Fruit fly (Drosophila melanogaster): ENCODE results near the gene pps.

- TF ChIP-seq Abd-B (GFP tag; optimal IDR thresholded peaks at IDR 0.05): no peak
- TF ChIP-seq Myc (optimal IDR thresholded peaks at IDR 0.05): no peak
- no peak for TF ChIP-seq foxo (GFP tag; optimal IDR thresholded peaks at IDR 0.05)
- no peak for TF ChIP-seq pan (optimal IDR thresholded peaks at IDR 0.05)
- no peak for TF ChIP-seq psq (GFP tag; optimal IDR thresholded peaks at IDR 0.05)
- TF ChIP-seq Mio (GFP tag; optimal IDR thresholded peaks at IDR 0.05): no peak
- TF ChIP-seq h (GFP tag; optimal IDR thresholded peaks at IDR 0.05): no peak
- no peak for TF ChIP-seq CrebA (GFP tag; optimal IDR thresholded peaks at IDR 0.05; ENCODE audit: borderline replicate concordance)
- no peak for TF ChIP-seq usp (GFP tag; optimal IDR thresholded peaks at IDR 0.05)
- no peak for TF ChIP-seq Sp1 (GFP tag; optimal IDR thresholded peaks at IDR 0.05)
- no peak for TF ChIP-seq fru (GFP tag; optimal IDR thresholded peaks at IDR 0.05)
- no peak for TF ChIP-seq lola (GFP tag; optimal IDR thresholded peaks at IDR 0.05)
- no peak for TF ChIP-seq Dfd (GFP tag; optimal IDR thresholded peaks at IDR 0.05)
- no peak for TF ChIP-seq Hr78 (GFP tag; optimal IDR thresholded peaks at IDR 0.05)
These were observed 34.4 kb upstream of the pps start for dm6 chr3R:12379249-12379648.

Data from whole organism, wandering third instar larva.